Fruit fly (Drosophila melanogaster) whole organism, embryonic: ENCODE measurements around the gene CBP.

Experiments
- ATbp ChIP-seq: fragments of 200-800 bp; sonication (Bioruptor generic); optimal IDR thresholded peaks from 2 replicates; lab custom pipeline; 2017; ENCODE audit warnings: missing biosample characterization, mild to moderate bottlenecking, missing genetic modification characterization, missing genetic modification reagents
- Ada2b ChIP-seq: fragments of 200-800 bp; sonication (Bioruptor generic); IDR thresholded peaks from 2 replicates; pipeline ENCODE4 v1.3.6; 2022; ENCODE audit warnings: missing biosample characterization, missing genetic modification characterization
- CG11093 ChIP-seq: fragments of 200-800 bp; sonication (Bioruptor generic); IDR thresholded peaks from 3 replicates; pipeline ENCODE4 v1.3.6; 2022; ENCODE audit warnings: missing biosample characterization, missing genetic modification characterization
- CG11247 ChIP-seq: fragments of 200-800 bp; sonication (Bioruptor generic); IDR thresholded peaks from 2 replicates; pipeline ENCODE4 v1.3.6; 2022; ENCODE audit warnings: missing biosample characterization, missing genetic modification characterization
- CG14667 ChIP-seq: fragments of 200-800 bp; sonication (Bioruptor generic); IDR thresholded peaks from 2 replicates; pipeline ENCODE4 v1.3.6; 2022; ENCODE audit warnings: missing biosample characterization, missing genetic modification characterization
- CG15601 ChIP-seq: fragments of 200-800 bp; sonication (Bioruptor generic); optimal IDR thresholded peaks from 3 replicates; lab custom pipeline; 2019; ENCODE audit warnings: missing biosample characterization, mild to moderate bottlenecking, missing genetic modification characterization, moderate library complexity
- CG1603 ChIP-seq: fragments of 200-800 bp; sonication (Bioruptor generic); optimal IDR thresholded peaks from 2 replicates; lab custom pipeline; 2019; ENCODE audit warnings: missing biosample characterization, mild to moderate bottlenecking, missing genetic modification characterization, moderate library complexity
- CG2199 ChIP-seq: fragments of 200-800 bp; sonication (Bioruptor generic); IDR thresholded peaks from 3 replicates; pipeline ENCODE4 v1.3.6; 2022; ENCODE audit warnings: missing biosample characterization, missing genetic modification characterization
- CG2202 ChIP-seq: fragments of 200-800 bp; sonication (Bioruptor generic); optimal IDR thresholded peaks from 2 replicates; lab custom pipeline; 2018; ENCODE audit warnings: missing biosample characterization, mild to moderate bottlenecking, missing genetic modification characterization
- CG34224 ChIP-seq: fragments of 200-800 bp; sonication (Bioruptor generic); IDR thresholded peaks from 3 replicates; pipeline ENCODE4 v1.3.6; 2022; ENCODE audit warnings: missing biosample characterization, missing genetic modification characterization; ENCODE audit not compliant: partially characterized antibody
- CG42726 ChIP-seq: fragments of 200-800 bp; sonication (Bioruptor generic); IDR thresholded peaks from 2 replicates; pipeline ENCODE4 v1.3.6; 2022; ENCODE audit warnings: missing biosample characterization, missing genetic modification characterization; ENCODE audit not compliant: partially characterized antibody
- CG43689 ChIP-seq: fragments of 200-800 bp; sonication (Bioruptor generic); IDR thresholded peaks from 2 replicates; pipeline ENCODE4 v1.3.6; 2022; ENCODE audit warnings: missing biosample characterization, missing genetic modification characterization
- CG4404 ChIP-seq: fragments of 200-800 bp; sonication (Bioruptor generic); IDR thresholded peaks from 2 replicates; pipeline ENCODE4 v1.3.6; 2022; ENCODE audit warnings: missing biosample characterization, missing genetic modification characterization
- CG6175 ChIP-seq: fragments of 200-800 bp; sonication (Bioruptor generic); IDR thresholded peaks from 3 replicates; pipeline ENCODE4 v1.3.6; 2022; ENCODE audit warnings: missing biosample characterization, missing genetic modification characterization
- CG7745 ChIP-seq: fragments of 200-800 bp; sonication (Bioruptor generic); optimal IDR thresholded peaks from 2 replicates; lab custom pipeline; 2018; ENCODE audit warnings: missing biosample characterization, mild to moderate bottlenecking, missing genetic modification characterization, moderate library complexity
- CG7987 ChIP-seq: fragments of 200-800 bp; sonication (Bioruptor generic); optimal IDR thresholded peaks from 2 replicates; lab custom pipeline; 2018; ENCODE audit warnings: missing biosample characterization, mild to moderate bottlenecking, missing genetic modification characterization, moderate library complexity
- CG8765 ChIP-seq: fragments of 200-800 bp; sonication (Bioruptor generic); IDR thresholded peaks from 2 replicates; pipeline ENCODE4 v1.3.6; 2022; ENCODE audit warnings: missing biosample characterization, missing genetic modification characterization
- CTCF ChIP-seq: fragments of 200-800 bp; sonication (Bioruptor generic); optimal IDR thresholded peaks from 2 replicates; lab custom pipeline; 2017; ENCODE audit warnings: missing biosample characterization, mild to moderate bottlenecking, missing genetic modification characterization, moderate library complexity
- D ChIP-seq, 2 experiments: fragments of 200-800 bp in 1 of 2; fragments of >200 bp in 1 of 2; sonication (Bioruptor generic) in 1 of 2; optimal IDR thresholded peaks; 2 replicates in 1 of 2; 3 replicates in 1 of 2; lab custom pipeline; 2017; ENCODE audit warnings: mild to moderate bottlenecking in 1 of 2, missing biosample characterization in 1 of 2, missing genetic modification characterization in 1 of 2, missing genetic modification reagents in 1 of 2
- Drgx ChIP-seq: fragments of 200-800 bp; sonication (Bioruptor generic); IDR thresholded peaks from 2 replicates; pipeline ENCODE4 v1.3.6; 2022; ENCODE audit warnings: missing biosample characterization, missing genetic modification characterization
- Eip74EF ChIP-seq, 2 experiments: fragments of 200-800 bp in 1 of 2; fragments of >200 bp in 1 of 2; sonication (Bioruptor generic) in 1 of 2; optimal IDR thresholded peaks; 2 replicates each; lab custom pipeline; 2017 to 2019; ENCODE audit warnings: missing biosample characterization in 2 of 2, missing genetic modification characterization in 2 of 2, mild to moderate bottlenecking in 1 of 2, moderate library complexity in 1 of 2
- H2.0 ChIP-seq: fragments of 200-800 bp; sonication (Bioruptor generic); IDR thresholded peaks from 2 replicates; pipeline ENCODE4 v1.3.6; 2022; ENCODE audit warnings: missing biosample characterization, missing genetic modification characterization
- Kr ChIP-seq: fragments of 200-800 bp; sonication (Bioruptor generic); optimal IDR thresholded peaks from 2 replicates; lab custom pipeline; 2017; ENCODE audit warnings: missing biosample characterization, mild to moderate bottlenecking, missing genetic modification characterization
- MBD-R2 ChIP-seq: fragments of 200-800 bp; sonication (Bioruptor generic); IDR thresholded peaks from 2 replicates; pipeline ENCODE4 v1.3.6; 2022; ENCODE audit warnings: missing biosample characterization, missing genetic modification characterization
- NC2α ChIP-seq: fragments of 200-800 bp; sonication (Bioruptor generic); optimal IDR thresholded peaks from 2 replicates; lab custom pipeline; 2016; ENCODE audit warnings: missing biosample characterization, missing genetic modification characterization
- NFAT ChIP-seq: fragments of 200-800 bp; sonication (Bioruptor generic); IDR thresholded peaks from 2 replicates; pipeline ENCODE4 v1.3.6; 2022; ENCODE audit warnings: missing biosample characterization, missing genetic modification characterization
- Oaz ChIP-seq: fragments of 200-800 bp; sonication (Bioruptor generic); IDR thresholded peaks from 2 replicates; pipeline ENCODE4 v1.3.6; 2022; ENCODE audit warnings: missing biosample characterization, missing genetic modification characterization
- Optix ChIP-seq: fragments of 200-800 bp; sonication (Bioruptor generic); IDR thresholded peaks from 3 replicates; pipeline ENCODE4 v1.3.6; 2022; ENCODE audit warnings: missing biosample characterization, missing genetic modification characterization
- Scr ChIP-seq: fragments of 200-800 bp; sonication (Bioruptor generic); IDR thresholded peaks from 2 replicates; pipeline ENCODE4 v1.3.6; 2022; ENCODE audit warnings: missing biosample characterization, missing genetic modification characterization; ENCODE audit not compliant: partially characterized antibody
- Sin3A ChIP-seq: fragments of >200 bp; optimal IDR thresholded peaks from 2 replicates; lab custom pipeline; 2018
- Spps ChIP-seq: fragments of 200-800 bp; sonication (Bioruptor generic); optimal IDR thresholded peaks from 2 replicates; lab custom pipeline; 2018; ENCODE audit warnings: missing biosample characterization, mild to moderate bottlenecking, missing genetic modification characterization
- Sry-β ChIP-seq: fragments of 200-800 bp; sonication (Bioruptor generic); optimal IDR thresholded peaks from 2 replicates; lab custom pipeline; 2018; ENCODE audit warnings: missing biosample characterization, mild to moderate bottlenecking, missing genetic modification characterization, moderate library complexity
- Vsx1 ChIP-seq: fragments of 200-800 bp; sonication (Bioruptor generic); optimal IDR thresholded peaks from 2 replicates; lab custom pipeline; 2017; ENCODE audit warnings: missing biosample characterization, mild to moderate bottlenecking, missing genetic modification characterization, missing genetic modification reagents
- ash1 ChIP-seq: fragments of 200-800 bp; sonication (Bioruptor generic); optimal IDR thresholded peaks from 2 replicates; lab custom pipeline; 2018; ENCODE audit warnings: missing biosample characterization, mild to moderate bottlenecking, missing genetic modification characterization
- bigmax ChIP-seq: fragments of 200-800 bp; sonication (Bioruptor generic); optimal IDR thresholded peaks from 2 replicates; lab custom pipeline; 2018; ENCODE audit warnings: missing biosample characterization, mild to moderate bottlenecking, missing genetic modification characterization
- ems ChIP-seq: fragments of 200-800 bp; sonication (Bioruptor generic); optimal IDR thresholded peaks from 3 replicates; lab custom pipeline; 2016; ENCODE audit warnings: missing biosample characterization, missing genetic modification characterization
- fd3F ChIP-seq: fragments of 200-800 bp; sonication (Bioruptor generic); optimal IDR thresholded peaks from 2 replicates; lab custom pipeline; 2018; ENCODE audit warnings: missing biosample characterization, mild to moderate bottlenecking, missing genetic modification characterization, moderate library complexity
- gro ChIP-seq: fragments of 200-800 bp; sonication (Bioruptor generic); optimal IDR thresholded peaks from 2 replicates; lab custom pipeline; 2016; ENCODE audit warnings: missing biosample characterization, missing genetic modification characterization
- ham ChIP-seq: fragments of 200-800 bp; sonication (Bioruptor generic); IDR thresholded peaks from 2 replicates; pipeline ENCODE4 v1.3.6; 2022; ENCODE audit warnings: missing biosample characterization, missing genetic modification characterization
- ind ChIP-seq: fragments of 200-800 bp; sonication (Bioruptor generic); optimal IDR thresholded peaks from 3 replicates; lab custom pipeline; 2016; ENCODE audit warnings: missing biosample characterization, missing genetic modification characterization
- kni ChIP-seq: fragments of 200-800 bp; sonication (Bioruptor generic); optimal IDR thresholded peaks from 3 replicates; lab custom pipeline; 2017; ENCODE audit warnings: mild to moderate bottlenecking, missing biosample characterization, missing genetic modification reagents, missing genetic modification characterization
- lbe ChIP-seq: fragments of 200-800 bp; sonication (Bioruptor generic); optimal IDR thresholded peaks from 2 replicates; lab custom pipeline; 2016; ENCODE audit warnings: missing biosample characterization, mild to moderate bottlenecking, missing genetic modification characterization
- lov ChIP-seq, 2 experiments: fragments of 200-800 bp in 1 of 2; fragments of >200 bp in 1 of 2; sonication (Bioruptor generic) in 1 of 2; IDR thresholded peaks in 1 of 2; optimal IDR thresholded peaks in 1 of 2; 2 replicates in 1 of 2; 3 replicates in 1 of 2; pipeline versions ENCODE4 v1.3.6 to Lab custom; 2017 to 2022; ENCODE audit warnings: missing biosample characterization in 1 of 2, missing genetic modification characterization in 1 of 2
- onecut ChIP-seq: fragments of 200-800 bp; sonication (Bioruptor generic); IDR thresholded peaks from 2 replicates; pipeline ENCODE4 v1.3.6; 2022; ENCODE audit warnings: missing biosample characterization, missing genetic modification characterization
- shn ChIP-seq: fragments of 200-800 bp; sonication (Bioruptor generic); optimal IDR thresholded peaks from 3 replicates; lab custom pipeline; 2016; ENCODE audit warnings: missing biosample characterization, missing genetic modification characterization
- sim ChIP-seq: fragments of 200-800 bp; sonication (Bioruptor generic); IDR thresholded peaks from 2 replicates; pipeline ENCODE4 v1.3.6; 2022; ENCODE audit warnings: missing biosample characterization, missing genetic modification characterization
- sug ChIP-seq: fragments of 200-800 bp; optimal IDR thresholded peaks from 2 replicates; lab custom pipeline; 2019; ENCODE audit warnings: missing biosample characterization, mild to moderate bottlenecking, missing genetic modification characterization, moderate library complexity
- ttk ChIP-seq: fragments of 200-800 bp; sonication (Bioruptor generic); IDR thresholded peaks from 2 replicates; pipeline ENCODE4 v2.1.2; 2022; ENCODE audit warnings: missing biosample characterization, missing genetic modification characterization
- tup ChIP-seq: fragments of 200-800 bp; sonication (Bioruptor generic); optimal IDR thresholded peaks from 2 replicates; lab custom pipeline; 2016; ENCODE audit warnings: missing biosample characterization, mild to moderate bottlenecking, missing genetic modification characterization, moderate library complexity
- yki ChIP-seq: fragments of >200 bp; optimal IDR thresholded peaks from 3 replicates; lab custom pipeline; 2018

CBP gene

dm6 chrX:7293874-7294559 lies 43.1 kb upstream of the CBP start (continued):
- TF ChIP-seq Scr (no peak), Optix (GFP tag; lab: Robert Waterston, UW) (peak; percentile 48; the same call in 1 of the 3 replicates), yki (lab: Kevin White, UChicago) (no peak), CG4404 (peak; percentile 71), Vsx1 (GFP tag; lab: Kevin White, UChicago) (peak; percentile 65), CG2202 (tag; lab: Kevin White, UChicago) (peak; percentile 90), NC2α (GFP tag; lab: Kevin White, UChicago) (no peak), D (optimal IDR thresholded peaks at IDR 0.05; lab: Kevin White, UChicago) (no peak), D (GFP tag; optimal IDR thresholded peaks at IDR 0.05; lab: Kevin White, UChicago) (peak; percentile 95), ttk (GFP tag; lab: Robert Waterston, UW) (peak; percentile 82), CG15601 (peak; percentile 95), CG1603 (tag; lab: Kevin White, UChicago) (peak; percentile 7), CG7987 (GFP tag; lab: Kevin White, UChicago) (peak; percentile 46), Spps (peak; percentile 93), gro (GFP tag; lab: Kevin White, UChicago) (no peak), H2.0 (GFP tag; lab: Robert Waterston, UW) (peak; percentile 82), CG14667 (GFP tag; lab: Robert Waterston, UW) (peak; percentile 46; the same call in 1 of the 2 replicates), CG6175 (GFP tag; lab: Robert Waterston, UW) (no peak), CG34224 (GFP tag; lab: Robert Waterston, UW) (no peak), Oaz (GFP tag; lab: Robert Waterston, UW) (peak; percentile 46), CG11093 (peak; percentile 79), ash1 (GFP tag; lab: Kevin White, UChicago) (no peak), Sry-β (peak; percentile 60), sug (tag; lab: Kevin White, UChicago) (peak; percentile 71), sim (peak; percentile 87), NFAT (GFP tag; lab: Robert Waterston, UW) (no peak), tup (GFP tag; lab: Kevin White, UChicago) (peak; percentile 33), CG2199 (GFP tag; lab: Robert Waterston, UW) (no peak), Drgx (GFP tag; lab: Robert Waterston, UW) (peak; percentile 82), CG11247 (GFP tag; lab: Robert Waterston, UW) (no peak), shn (GFP tag; lab: Kevin White, UChicago) (no peak), bigmax (no peak), lbe (GFP tag; lab: Kevin White, UChicago) (peak; percentile 89), lov (optimal IDR thresholded peaks at IDR 0.05; lab: Kevin White, UChicago) (no peak), lov (GFP tag; IDR thresholded peaks at IDR 0.05; lab: Robert Waterston, UW) (peak; percentile 78; the same call in 2 of the 3 replicates), ems (GFP tag; lab: Kevin White, UChicago) (peak; percentile 49), Kr (GFP tag; lab: Kevin White, UChicago) (peak; percentile 61), Eip74EF (GFP tag; optimal IDR thresholded peaks at IDR 0.05; lab: Kevin White, UChicago) (peak in 1 of 2 experiments; percentile 96), MBD-R2 (no peak; the same call in 1 of the 2 replicates), Ada2b (GFP tag; lab: Robert Waterston, UW) (peak; percentile 77), Sin3A (lab: Kevin White, UChicago) (no peak), CG7745 (tag; lab: Kevin White, UChicago) (peak; percentile 24), fd3F (GFP tag; lab: Kevin White, UChicago) (peak; percentile 56), CTCF (GFP tag; lab: Kevin White, UChicago) (peak; percentile 57), ham (no peak), CG43689 (GFP tag; lab: Robert Waterston, UW) (peak; percentile 69; the same call in 1 of the 2 replicates), onecut (GFP tag; lab: Robert Waterston, UW) (peak; percentile 82), kni (peak; percentile 85), ind (GFP tag; lab: Kevin White, UChicago) (peak; percentile 58), ATbp (GFP tag; lab: Kevin White, UChicago) (peak; percentile 94), CG8765 (GFP tag; lab: Robert Waterston, UW) (no peak; the same call in 1 of the 2 replicates), CG42726 (GFP tag; lab: Robert Waterston, UW) (no peak)
